Fruit fly (Drosophila melanogaster) whole organism, embryonic: ENCODE results near the gene smid.

ENCODE experiments used
- Adf1 ChIP-seq: fragments of 200-800 bp; sonication (Bioruptor generic); IDR thresholded peaks from 2 replicates; pipeline ENCODE4 v1.3.6; 2022; ENCODE audit warnings: missing biosample characterization, missing genetic modification characterization
- Awh ChIP-seq: fragments of 200-800 bp; sonication (Bioruptor generic); IDR thresholded peaks from 2 replicates; pipeline ENCODE4, ENCODE4 v1.3.6; 2022; ENCODE audit warnings: missing biosample characterization, missing genetic modification characterization
- Blimp-1 ChIP-seq: fragments of 200-800 bp; sonication (Bioruptor generic); optimal IDR thresholded peaks from 3 replicates; lab custom pipeline; 2018; ENCODE audit warnings: missing biosample characterization, missing genetic modification characterization, mild to moderate bottlenecking, moderate library complexity, missing genetic modification reagents
- BtbVII ChIP-seq: fragments of 200-800 bp; sonication (Bioruptor generic); optimal IDR thresholded peaks from 3 replicates; lab custom pipeline; 2017; ENCODE audit warnings: missing biosample characterization, mild to moderate bottlenecking, missing genetic modification characterization
- C15 ChIP-seq: fragments of 200-800 bp; sonication (Bioruptor generic); IDR thresholded peaks from 3 replicates; pipeline ENCODE4 v1.3.6; 2022; ENCODE audit warnings: missing biosample characterization, missing genetic modification characterization
- CG10654 ChIP-seq: fragments of 200-800 bp; sonication (Bioruptor generic); optimal IDR thresholded peaks from 2 replicates; lab custom pipeline; 2016; ENCODE audit warnings: missing biosample characterization, missing genetic modification characterization
- CG11560 ChIP-seq: fragments of 200-800 bp; sonication (Bioruptor generic); IDR thresholded peaks from 3 replicates; pipeline ENCODE4 v1.3.6; 2022; ENCODE audit warnings: missing biosample characterization, missing genetic modification characterization
- CG12155 ChIP-seq: fragments of 200-800 bp; sonication (Bioruptor generic); optimal IDR thresholded peaks from 3 replicates; lab custom pipeline; 2016; ENCODE audit warnings: missing biosample characterization, missing genetic modification characterization
- CG1233 ChIP-seq: fragments of 200-800 bp; sonication (Bioruptor generic); optimal IDR thresholded peaks from 4 replicates; lab custom pipeline; 2018; ENCODE audit warnings: missing biosample characterization, mild to moderate bottlenecking, missing genetic modification characterization
- CG12659 ChIP-seq: fragments of 200-800 bp; sonication (Bioruptor generic); optimal IDR thresholded peaks from 3 replicates; lab custom pipeline; 2017; ENCODE audit warnings: mild to moderate bottlenecking, missing biosample characterization, missing genetic modification reagents, missing genetic modification characterization
- CG12744 ChIP-seq: fragments of 200-800 bp; sonication (Bioruptor generic); optimal IDR thresholded peaks from 2 replicates; lab custom pipeline; 2016; ENCODE audit warnings: missing biosample characterization, missing genetic modification characterization
- CG17802 ChIP-seq: fragments of 200-800 bp; sonication (Bioruptor generic); optimal IDR thresholded peaks from 2 replicates; lab custom pipeline; 2018; ENCODE audit warnings: missing biosample characterization, mild to moderate bottlenecking, missing genetic modification characterization, moderate library complexity
- CG4404 ChIP-seq: fragments of 200-800 bp; sonication (Bioruptor generic); IDR thresholded peaks from 2 replicates; pipeline ENCODE4 v1.3.6; 2022; ENCODE audit warnings: missing biosample characterization, missing genetic modification characterization
- CG7372 ChIP-seq: fragments of 200-800 bp; sonication (Bioruptor generic); IDR thresholded peaks from 2 replicates; pipeline ENCODE4 v1.3.6; 2022; ENCODE audit warnings: missing biosample characterization, missing genetic modification characterization
- CG8765 ChIP-seq: fragments of 200-800 bp; sonication (Bioruptor generic); IDR thresholded peaks from 2 replicates; pipeline ENCODE4 v1.3.6; 2022; ENCODE audit warnings: missing biosample characterization, missing genetic modification characterization
- Dip2 ChIP-seq: fragments of 200-800 bp; sonication (Bioruptor generic); IDR thresholded peaks from 2 replicates; pipeline ENCODE4 v1.3.6; 2022; ENCODE audit warnings: missing biosample characterization, missing genetic modification characterization
- Elba2 ChIP-seq: fragments of 200-800 bp; sonication (Bioruptor generic); optimal IDR thresholded peaks from 3 replicates; lab custom pipeline; 2016; ENCODE audit warnings: missing biosample characterization, missing genetic modification characterization
- Fer2 ChIP-seq: fragments of 200-800 bp; sonication (Bioruptor generic); optimal IDR thresholded peaks from 2 replicates; lab custom pipeline; 2018; ENCODE audit warnings: missing biosample characterization, mild to moderate bottlenecking, missing genetic modification characterization, moderate library complexity
- HLH3B ChIP-seq: fragments of 200-800 bp; sonication (Bioruptor generic); IDR thresholded peaks from 2 replicates; pipeline ENCODE4 v1.3.6; 2022; ENCODE audit warnings: missing biosample characterization, missing genetic modification characterization
- Hey ChIP-seq: fragments of 200-800 bp; sonication (Bioruptor generic); optimal IDR thresholded peaks from 3 replicates; lab custom pipeline; 2018; ENCODE audit warnings: missing biosample characterization, mild to moderate bottlenecking, missing genetic modification characterization
- HmgD ChIP-seq: fragments of 200-800 bp; sonication (Bioruptor generic); optimal IDR thresholded peaks from 3 replicates; lab custom pipeline; 2016; ENCODE audit warnings: missing biosample characterization, missing genetic modification characterization
- Max ChIP-seq: fragments of 200-800 bp; sonication (Bioruptor generic); optimal IDR thresholded peaks from 2 replicates; lab custom pipeline; 2016; ENCODE audit warnings: missing biosample characterization, mild to moderate bottlenecking, missing genetic modification characterization
- Nf-YC ChIP-seq: fragments of 200-800 bp; optimal IDR thresholded peaks from 3 replicates; lab custom pipeline; 2019; ENCODE audit warnings: missing biosample characterization, mild to moderate bottlenecking, missing genetic modification characterization, moderate library complexity
- Spps ChIP-seq: fragments of 200-800 bp; sonication (Bioruptor generic); optimal IDR thresholded peaks from 2 replicates; lab custom pipeline; 2018; ENCODE audit warnings: missing biosample characterization, mild to moderate bottlenecking, missing genetic modification characterization
- Ssrp ChIP-seq: fragments of 200-800 bp; sonication (Bioruptor generic); optimal IDR thresholded peaks from 2 replicates; lab custom pipeline; 2018; ENCODE audit warnings: missing biosample characterization, mild to moderate bottlenecking, missing genetic modification characterization, moderate library complexity
- Vsx1 ChIP-seq: fragments of 200-800 bp; sonication (Bioruptor generic); optimal IDR thresholded peaks from 2 replicates; lab custom pipeline; 2017; ENCODE audit warnings: missing biosample characterization, mild to moderate bottlenecking, missing genetic modification characterization, missing genetic modification reagents
- bbx ChIP-seq: fragments of 200-800 bp; sonication (Bioruptor generic); IDR thresholded peaks from 2 replicates; pipeline ENCODE4 v1.3.6; 2022; ENCODE audit warnings: missing biosample characterization, missing genetic modification characterization; ENCODE audit not compliant: partially characterized antibody
- caup ChIP-seq: fragments of 200-800 bp; sonication (Bioruptor generic); optimal IDR thresholded peaks from 3 replicates; lab custom pipeline; 2017; ENCODE audit warnings: missing biosample characterization, mild to moderate bottlenecking, missing genetic modification characterization, moderate library complexity; ENCODE audit not compliant: severe bottlenecking
- dan ChIP-seq: fragments of 200-800 bp; sonication (Bioruptor generic); IDR thresholded peaks from 2 replicates; pipeline ENCODE4 v1.3.6; 2022; ENCODE audit warnings: missing biosample characterization, missing genetic modification characterization
- dm ChIP-seq: fragments of 200-800 bp; sonication (Bioruptor generic); optimal IDR thresholded peaks from 3 replicates; lab custom pipeline; 2016; ENCODE audit warnings: missing biosample characterization, missing genetic modification characterization
- dysf ChIP-seq: fragments of 200-800 bp; sonication (Bioruptor generic); IDR thresholded peaks from 3 replicates; pipeline ENCODE4 v1.3.6; 2022; ENCODE audit warnings: missing biosample characterization, missing genetic modification characterization
- esg ChIP-seq: fragments of 200-800 bp; sonication (Bioruptor generic); conservative IDR thresholded peaks from 2 replicates; pipeline ENCODE4 v1.3.6; 2022; ENCODE audit warnings: missing biosample characterization, missing genetic modification characterization
- eve ChIP-seq, 2 experiments: fragments of >200 bp; optimal IDR thresholded peaks; 2 replicates each; lab custom pipeline; 2017; ENCODE audit warnings: missing biosample characterization in 2 of 2, missing genetic modification characterization in 2 of 2
- fd64A ChIP-seq: fragments of 200-800 bp; sonication (Bioruptor generic); optimal IDR thresholded peaks from 3 replicates; lab custom pipeline; 2018; ENCODE audit warnings: missing biosample characterization, mild to moderate bottlenecking, missing genetic modification characterization
- fd96Cb ChIP-seq: fragments of 200-800 bp; sonication (Bioruptor generic); optimal IDR thresholded peaks from 2 replicates; lab custom pipeline; 2018; ENCODE audit warnings: missing biosample characterization, mild to moderate bottlenecking, missing genetic modification characterization, moderate library complexity
- hbn ChIP-seq: fragments of 200-800 bp; sonication (Bioruptor generic); IDR thresholded peaks from 2 replicates; pipeline ENCODE4 v1.3.6; 2022; ENCODE audit warnings: missing biosample characterization, missing genetic modification characterization; ENCODE audit not compliant: partially characterized antibody
- hkb ChIP-seq, 2 experiments: fragments of 200-800 bp in 1 of 2; fragments of >200 bp in 1 of 2; sonication (Bioruptor generic) in 1 of 2; IDR thresholded peaks in 1 of 2; optimal IDR thresholded peaks in 1 of 2; 2 replicates each; pipeline versions ENCODE4 v1.3.6 to Lab custom; 2017 to 2022; ENCODE audit warnings: missing biosample characterization in 1 of 2, missing genetic modification characterization in 1 of 2
- knrl ChIP-seq: fragments of 200-800 bp; sonication (Bioruptor generic); IDR thresholded peaks from 3 replicates; pipeline ENCODE4 v1.3.6; 2022; ENCODE audit warnings: missing biosample characterization, missing genetic modification characterization; ENCODE audit not compliant: partially characterized antibody
- luna ChIP-seq: fragments of 200-800 bp; sonication (Bioruptor generic); optimal IDR thresholded peaks from 2 replicates; lab custom pipeline; 2016; ENCODE audit warnings: missing biosample characterization, missing genetic modification characterization
- maf-S ChIP-seq: fragments of 200-800 bp; sonication (Bioruptor generic); optimal IDR thresholded peaks from 2 replicates; lab custom pipeline; 2016; ENCODE audit warnings: missing biosample characterization, missing genetic modification characterization
- mam ChIP-seq: fragments of 200-800 bp; sonication (Bioruptor generic); optimal IDR thresholded peaks from 3 replicates; lab custom pipeline; 2016; ENCODE audit warnings: missing biosample characterization, missing genetic modification characterization
- mirr ChIP-seq: fragments of 200-800 bp; sonication (Bioruptor generic); optimal IDR thresholded peaks from 3 replicates; lab custom pipeline; 2018; ENCODE audit warnings: missing biosample characterization, mild to moderate bottlenecking, missing genetic modification characterization
- run ChIP-seq: fragments of 200-800 bp; sonication (Bioruptor generic); optimal IDR thresholded peaks from 3 replicates; lab custom pipeline; 2018; ENCODE audit warnings: missing biosample characterization, mild to moderate bottlenecking, missing genetic modification characterization
- sd ChIP-seq: fragments of 200-800 bp; sonication (Bioruptor generic); optimal IDR thresholded peaks from 3 replicates; lab custom pipeline; 2018; ENCODE audit warnings: missing biosample characterization, mild to moderate bottlenecking, missing genetic modification characterization, moderate library complexity
- twi ChIP-seq: fragments of 200-800 bp; optimal IDR thresholded peaks from 2 replicates; lab custom pipeline; 2019; ENCODE audit warnings: missing biosample characterization, mild to moderate bottlenecking, missing genetic modification characterization, moderate library complexity

smid gene

dm6 chr3L:7344965-7345427 lies 36.4 kb upstream of the smid start, which contains the start of gene Cln7 (continued):
- TF ChIP-seq bbx (peak; percentile 62), CG12155 (GFP tag; lab: Kevin White, UChicago) (no peak), sd (tag; lab: Kevin White, UChicago) (no peak)

DNA sequence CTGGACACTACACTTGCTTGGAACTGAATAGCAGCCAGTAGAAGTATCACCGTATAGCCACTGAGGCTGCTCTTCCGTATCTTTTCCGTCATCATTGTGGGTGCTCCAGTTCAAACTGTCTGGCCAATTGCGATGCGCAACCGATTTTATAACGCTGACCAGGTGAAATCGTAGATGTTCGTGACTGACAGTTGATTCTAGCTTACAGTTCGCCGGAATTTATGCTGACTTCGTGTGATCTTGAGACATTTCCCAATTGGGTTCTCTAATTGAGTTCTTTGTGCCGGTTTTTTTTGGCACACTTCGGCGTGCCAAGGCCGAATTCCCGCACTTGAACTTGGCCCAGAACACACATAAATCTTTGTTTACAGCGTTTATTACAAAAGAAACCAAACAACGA lies 34.5 kb upstream of the smid start, which contains the start of gene CG14834:
Gene CG14834, minus strand, starts transcription at position 173 of the 400 bp plus-strand sequence.
- no peak for TF ChIP-seq HmgD (GFP tag; lab: Kevin White, UChicago)

DNA sequence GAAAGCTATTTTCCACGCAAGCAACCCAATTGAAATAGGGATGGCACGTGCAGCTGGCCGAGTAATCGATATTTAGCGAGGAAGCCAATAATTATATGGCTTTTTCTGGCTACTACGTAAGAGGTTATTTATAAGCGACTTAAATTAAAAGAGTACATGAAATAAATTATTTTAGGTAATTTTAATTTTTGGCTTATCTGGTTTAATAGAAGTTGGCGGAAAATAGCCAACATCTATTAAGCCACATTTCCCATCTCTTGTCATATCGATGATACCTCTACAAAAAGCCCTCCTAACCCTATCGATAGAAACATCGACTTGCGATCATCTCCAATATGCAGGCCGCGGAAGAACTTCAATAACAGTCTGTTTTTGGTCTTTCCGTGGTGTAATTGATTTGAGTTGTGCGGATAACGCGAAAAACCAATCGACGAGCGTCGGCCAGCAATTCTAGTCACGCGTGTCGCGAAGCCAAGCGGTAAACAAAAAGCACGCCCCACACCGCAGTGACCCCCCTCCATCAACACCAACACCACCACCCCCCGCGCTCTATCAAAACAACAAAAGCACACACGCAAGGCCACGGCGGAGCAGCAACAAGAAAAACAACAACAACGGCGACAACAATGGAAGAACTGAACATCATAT lies 33.3 kb upstream of the smid start, which contains the start of the genes Srp19 and qm:
Gene Srp19, minus strand, starts transcription at position 51 of the 648 bp plus-strand sequence.
Gene qm, plus strand, starts transcription at position 330 of the 648 bp plus-strand sequence.
- TF ChIP-seq Elba2 (GFP tag; lab: Kevin White, UChicago) (peak; percentile 19), CG1233 (GFP tag; lab: Kevin White, UChicago) (peak; percentile 39), CG11560 (tag; lab: Robert Waterston, UW) (no peak), Spps (no peak), CG4404 (GFP tag; lab: Robert Waterston, UW) (peak; percentile 34; the same call in 1 of the 2 replicates), hkb (optimal IDR thresholded peaks at IDR 0.05; lab: Kevin White, UChicago) (peak; percentile 68), hkb (GFP tag; IDR thresholded peaks at IDR 0.05; lab: Robert Waterston, UW) (peak; percentile 35; the same call in 1 of the 2 replicates), Hey (tag; lab: Kevin White, UChicago) (no peak), twi (no peak), dan (GFP tag; lab: Robert Waterston, UW) (no peak), CG7372 (no peak), Adf1 (GFP tag; lab: Robert Waterston, UW) (peak; percentile 41), fd64A (GFP tag; lab: Kevin White, UChicago) (peak; percentile 10), HLH3B (GFP tag; lab: Robert Waterston, UW) (no peak), CG12744 (GFP tag; lab: Kevin White, UChicago) (peak; percentile 13), Vsx1 (no peak), fd96Cb (tag; lab: Kevin White, UChicago) (peak; percentile 30), caup (GFP tag; lab: Kevin White, UChicago) (peak; percentile 22), dm (GFP tag; lab: Kevin White, UChicago) (peak; percentile 1), knrl (GFP tag; lab: Robert Waterston, UW) (peak; percentile 92), C15 (no peak), CG17802 (no peak), Max (GFP tag; lab: Kevin White, UChicago) (peak; percentile 44), Dip2 (no peak), Awh (GFP tag; lab: Robert Waterston, UW) (no peak), Ssrp (no peak), maf-S (peak; percentile 61), eve (GFP tag; optimal IDR thresholded peaks at IDR 0.05; lab: Kevin White, UChicago) (no peak), hbn (GFP tag; lab: Robert Waterston, UW) (peak; percentile 72), Blimp-1 (GFP tag; lab: Kevin White, UChicago) (no peak), esg (GFP tag; lab: Robert Waterston, UW) (peak; percentile 21; the same call in 1 of the 2 replicates), dysf (GFP tag; lab: Robert Waterston, UW) (peak; percentile 64), CG8765 (GFP tag; lab: Robert Waterston, UW) (no peak), mam (peak; percentile 70), CG12659 (GFP tag; lab: Kevin White, UChicago) (peak; percentile 63), luna (GFP tag; lab: Kevin White, UChicago) (peak; percentile 17), mirr (GFP tag; lab: Kevin White, UChicago) (peak; percentile 22), CG10654 (GFP tag; lab: Kevin White, UChicago) (peak; percentile 15), Nf-YC (tag; lab: Kevin White, UChicago) (peak; percentile 28), BtbVII (GFP tag; lab: Kevin White, UChicago) (peak; percentile 55), run (tag; lab: Kevin White, UChicago) (no peak), Fer2 (peak; percentile 34)
